Fruit fly (Drosophila melanogaster) Kc167 (cell line): ENCODE data around the gene Spindly.

Experiments
- Myc ChIP-seq: fragments of >200 bp; optimal IDR thresholded peaks from 2 replicates; lab custom pipeline; 2017; ENCODE audit warnings: missing external identifiers
- Sin3A ChIP-seq: fragments of >200 bp; optimal IDR thresholded peaks from 2 replicates; lab custom pipeline; 2018; ENCODE audit warnings: missing external identifiers
- h ChIP-seq: fragments of >200 bp; optimal IDR thresholded peaks from 3 replicates; lab custom pipeline; 2018; ENCODE audit warnings: missing external identifiers
- insv ChIP-seq: fragments of >200 bp; optimal IDR thresholded peaks from 3 replicates; lab custom pipeline; 2018; ENCODE audit warnings: missing external identifiers
- psq ChIP-seq: fragments of >200 bp; optimal IDR thresholded peaks from 2 replicates; lab custom pipeline; 2017; ENCODE audit warnings: missing external identifiers
- ttk ChIP-seq: sonication (Bioruptor generic); optimal IDR thresholded peaks from 2 replicates; lab custom pipeline; 2017; ENCODE audit warnings: missing external identifiers

DNA sequence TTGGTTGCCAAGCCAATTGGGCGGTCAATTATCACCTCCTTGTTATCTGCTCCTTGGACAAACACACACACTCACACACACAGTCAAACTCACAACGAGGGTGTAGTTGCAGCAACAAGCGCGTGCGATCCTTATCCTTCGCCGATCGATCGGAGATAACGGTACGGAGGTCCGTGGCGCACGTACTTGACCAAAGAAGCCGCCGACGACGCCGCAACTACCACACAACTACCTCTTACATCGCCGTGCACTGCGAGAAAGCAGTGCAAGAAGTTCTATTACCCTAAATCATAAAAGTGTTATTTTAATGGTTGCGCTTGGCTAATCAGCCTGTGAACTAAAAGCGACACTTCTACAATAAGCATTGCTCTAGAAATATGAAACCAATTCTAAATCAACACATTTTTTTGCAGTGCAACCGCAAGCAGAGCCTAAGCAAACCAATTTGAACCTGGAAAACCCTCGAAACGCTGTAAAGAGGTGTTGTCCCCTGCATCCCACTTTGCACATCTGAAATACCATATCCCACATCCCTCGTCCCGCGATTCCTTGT is 2.9 kb upstream of the Spindly start:
- TF ChIP-seq h (no peak), psq (lab: Kevin White, UChicago) (no peak), Myc (no peak), insv (lab: Kevin White, UChicago) (no peak), Sin3A (lab: Kevin White, UChicago) (no peak), ttk (lab: Kevin White, UChicago) (no peak)
